Fruit fly (Drosophila melanogaster): ENCODE data around the gene CG15169.

CG15169 gene

DNA sequence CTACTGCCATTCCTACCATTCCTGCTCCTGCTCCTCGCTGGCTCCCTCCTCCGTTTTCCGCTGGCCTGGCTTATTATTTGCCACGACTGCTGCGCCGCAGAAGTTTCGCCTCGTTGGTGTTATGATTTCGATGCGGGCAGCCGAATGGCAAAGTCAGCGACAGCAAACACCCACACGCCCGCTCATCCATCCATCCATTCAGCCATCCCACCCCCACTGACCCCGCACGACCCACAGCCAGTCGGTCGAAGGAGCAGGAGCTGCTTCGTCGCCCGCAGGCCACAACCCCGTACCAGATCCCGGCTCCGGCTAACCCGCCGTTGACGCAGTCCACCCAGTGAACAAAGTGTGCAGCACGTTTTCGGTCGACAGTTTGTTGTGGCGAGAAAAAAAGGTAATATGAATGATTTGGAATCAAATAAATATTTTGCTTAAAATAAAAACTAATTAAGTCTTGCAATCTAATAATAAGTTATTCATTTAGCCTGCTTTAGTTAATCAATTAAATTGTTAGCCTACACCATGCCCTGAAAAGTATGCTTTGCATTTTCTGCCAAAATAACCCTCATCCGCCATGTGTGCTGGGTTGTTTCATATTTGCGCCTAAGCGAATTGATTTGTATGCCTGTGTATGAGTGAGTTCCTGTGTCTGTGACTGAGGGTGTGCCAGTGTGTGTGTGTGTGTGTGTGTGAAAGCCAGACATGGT, 35.8 kb downstream of the CG15169 start (continued):
- peak; percentile 77 for TF ChIP-seq Meics (GFP tag; optimal IDR thresholded peaks at IDR 0.05)
- TF ChIP-seq CG14014 (GFP tag; IDR thresholded peaks at IDR 0.05): peak; percentile 59
- TF ChIP-seq CG3726 (GFP tag; IDR thresholded peaks at IDR 0.05): no peak
- TF ChIP-seq bcd (GFP tag; optimal IDR thresholded peaks at IDR 0.05): peak; percentile 58
- TF ChIP-seq tgo (GFP tag; IDR thresholded peaks at IDR 0.05): no peak; the same call in 2 of the 3 replicates
- TF ChIP-seq Oli (tag; optimal IDR thresholded peaks at IDR 0.05): peak; percentile 57
- TF ChIP-seq Ada2b (GFP tag; IDR thresholded peaks at IDR 0.05): no peak
- TF ChIP-seq Dek (tag; optimal IDR thresholded peaks at IDR 0.05): peak; percentile 58
- TF ChIP-seq Dp (GFP tag; optimal IDR thresholded peaks at IDR 0.05): no peak
- peak; percentile 33 for TF ChIP-seq exex (tag; optimal IDR thresholded peaks at IDR 0.05)
- peak; percentile 45 for TF ChIP-seq zfh2 (GFP tag; optimal IDR thresholded peaks at IDR 0.05)
- peak; percentile 88 for TF ChIP-seq CG7556 (GFP tag; optimal IDR thresholded peaks at IDR 0.05)
- TF ChIP-seq pita (GFP tag; optimal IDR thresholded peaks at IDR 0.05): no peak
- peak; percentile 28 for TF ChIP-seq cg (GFP tag; optimal IDR thresholded peaks at IDR 0.05)
- TF ChIP-seq CG18476 (GFP tag; optimal IDR thresholded peaks at IDR 0.05): peak; percentile 0
- peak; percentile 70 for TF ChIP-seq CG13424 (tag; optimal IDR thresholded peaks at IDR 0.05)
- TF ChIP-seq CG16863 (GFP tag; optimal IDR thresholded peaks at IDR 0.05): peak; percentile 6
- peak; percentile 46 for TF ChIP-seq CG15011 (GFP tag; optimal IDR thresholded peaks at IDR 0.05)
- TF ChIP-seq Bteb2 (GFP tag; optimal IDR thresholded peaks at IDR 0.05): peak; percentile 1
- TF ChIP-seq gt (GFP tag; IDR thresholded peaks at IDR 0.05): no peak
- TF ChIP-seq B-H2 (GFP tag; optimal IDR thresholded peaks at IDR 0.05): peak; percentile 70
- peak; percentile 48 for TF ChIP-seq ATbp (GFP tag; optimal IDR thresholded peaks at IDR 0.05)
- peak; percentile 43 for TF ChIP-seq CG15514 (GFP tag; optimal IDR thresholded peaks at IDR 0.05)
- TF ChIP-seq CG13296 (GFP tag; optimal IDR thresholded peaks at IDR 0.05): peak; percentile 77
- TF ChIP-seq CG17359 (tag; optimal IDR thresholded peaks at IDR 0.05): peak; percentile 57
- TF ChIP-seq fd102C (GFP tag; optimal IDR thresholded peaks at IDR 0.05): no peak
- peak; percentile 15 for TF ChIP-seq CG15601 (tag; optimal IDR thresholded peaks at IDR 0.05)
- TF ChIP-seq crp (GFP tag; optimal IDR thresholded peaks at IDR 0.05): no peak
- TF ChIP-seq fd3F (GFP tag; optimal IDR thresholded peaks at IDR 0.05): peak; percentile 50
- no peak for TF ChIP-seq prd (optimal IDR thresholded peaks at IDR 0.05)
- peak; percentile 17; the same call in 1 of the 3 replicates for TF ChIP-seq prd (GFP tag; IDR thresholded peaks at IDR 0.05)
- peak; percentile 64 for TF ChIP-seq CG10543 (GFP tag; optimal IDR thresholded peaks at IDR 0.05)
- peak; percentile 28 for TF ChIP-seq Jarid2 (GFP tag; optimal IDR thresholded peaks at IDR 0.05)
- peak; percentile 23; the same call in 1 of the 2 replicates for TF ChIP-seq CG11696 (GFP tag; IDR thresholded peaks at IDR 0.05)
- no peak for TF ChIP-seq mld (GFP tag; IDR thresholded peaks at IDR 0.05; ENCODE audit: partially characterized antibody)
- TF ChIP-seq MESR4 (GFP tag; optimal IDR thresholded peaks at IDR 0.05): no peak
- peak; percentile 22 for TF ChIP-seq CG9817 (tag; optimal IDR thresholded peaks at IDR 0.05)
- peak; percentile 35; the same call in 1 of the 2 replicates for TF ChIP-seq E2f2 (GFP tag; IDR thresholded peaks at IDR 0.05)
- TF ChIP-seq Xrp1 (GFP tag; IDR thresholded peaks at IDR 0.05): peak; percentile 42; the same call in 1 of the 2 replicates
- TF ChIP-seq Elba2 (GFP tag; optimal IDR thresholded peaks at IDR 0.05): no peak
- TF ChIP-seq hb (GFP tag; IDR thresholded peaks at IDR 0.05; ENCODE audit: partially characterized antibody): no peak
- peak; percentile 48 for TF ChIP-seq CG30403 (GFP tag; optimal IDR thresholded peaks at IDR 0.05)
- TF ChIP-seq zen2 (GFP tag; IDR thresholded peaks at IDR 0.05; ENCODE audit: partially characterized antibody): 0 out of 3 replicates have a peak, but pooled peaks have one; percentile 3
- TF ChIP-seq HLH3B (GFP tag; IDR thresholded peaks at IDR 0.05): peak; percentile 48; the same call in 1 of the 2 replicates
- TF ChIP-seq CG4360 (GFP tag; IDR thresholded peaks at IDR 0.05): no peak
- TF ChIP-seq CG17612 (GFP tag; IDR thresholded peaks at IDR 0.05): no peak
- TF ChIP-seq al (GFP tag; IDR thresholded peaks at IDR 0.05): peak; percentile 18; the same call in 1 of the 2 replicates
- peak; percentile 53; the same call in 2 of the 3 replicates for TF ChIP-seq CG17361 (GFP tag; IDR thresholded peaks at IDR 0.05)

Measured in whole organism, embryonic.